Fruit fly (Drosophila melanogaster) S2 (cell line): Measurements from ENCODE around the gene BNIP3.

ENCODE experiments used
- CG8478 ChIP-seq: fragments of >200 bp; optimal IDR thresholded peaks from 2 replicates; lab custom pipeline; 2018
- CTCF ChIP-seq, 2 experiments: fragments of >200 bp; optimal IDR thresholded peaks; 2 replicates each; lab custom pipeline; 2018

dm6 chr3L:20494262-20494601 lies 25.0 kb downstream of the BNIP3 start:
- TF ChIP-seq CG8478 (lab: Kevin White, UChicago) (no peak), CTCF (optimal IDR thresholded peaks at IDR 0.05; lab: Kevin White, UChicago) (no peak)
